Worm (Caenorhabditis elegans) whole organism, mixed stage, embryonic: Measurements from ENCODE around the gene cpg-4.

Source experiments
- ces-1 ChIP-seq: fragments of 150-350 bp; optimal IDR thresholded peaks from 2 replicates; lab custom pipeline; 2014; ENCODE audit warnings: missing biosample characterization, missing genetic modification reagents, missing genetic modification characterization
- drap-1 ChIP-seq: fragments of 200-800 bp; sonication (Bioruptor generic); optimal IDR thresholded peaks from 3 replicates; lab custom pipeline; 2018; ENCODE audit warnings: mild to moderate bottlenecking, missing genetic modification characterization, missing compliant biosample characterization
- elt-1 ChIP-seq: sonication (generic microtip); optimal IDR thresholded peaks from 2 replicates; lab custom pipeline; 2017; ENCODE audit warnings: missing genetic modification characterization, mild to moderate bottlenecking, missing compliant biosample characterization, antibody characterized with exemption, moderate library complexity, borderline replicate concordance; ENCODE audit not compliant: insufficient read depth
- lin-13 ChIP-seq: fragments of 150-350 bp; optimal IDR thresholded peaks from 2 replicates; lab custom pipeline; 2014; ENCODE audit warnings: missing biosample characterization, missing genetic modification characterization
- nhr-237 ChIP-seq: fragments of 150-350 bp; optimal IDR thresholded peaks from 2 replicates; lab custom pipeline; 2014; ENCODE audit warnings: missing biosample characterization, missing genetic modification characterization
- nhr-28 ChIP-seq: fragments of 150-350 bp; optimal IDR thresholded peaks from 2 replicates; lab custom pipeline; 2014; ENCODE audit warnings: missing biosample characterization, missing genetic modification characterization
- nhr-76 ChIP-seq: sonication (generic microtip); optimal IDR thresholded peaks from 2 replicates; lab custom pipeline; 2017; ENCODE audit warnings: missing biosample characterization, missing genetic modification characterization
- pha-4 ChIP-seq: fragments of 150-350 bp; optimal IDR thresholded peaks from 2 replicates; lab custom pipeline; 2018; ENCODE audit warnings: missing biosample characterization, missing genetic modification reagents, missing genetic modification characterization
- tbx-8 ChIP-seq: fragments of 200-800 bp; sonication (Bioruptor generic); optimal IDR thresholded peaks from 2 replicates; lab custom pipeline; 2018; ENCODE audit warnings: mild to moderate bottlenecking, missing genetic modification characterization, moderate library complexity, missing compliant biosample characterization
- unc-39 ChIP-seq: fragments of 150-350 bp; optimal IDR thresholded peaks from 2 replicates; lab custom pipeline; 2014; ENCODE audit warnings: missing biosample characterization, missing genetic modification characterization

ce11 chrV:6031585-6031984 lies 35.4 kb downstream of the cpg-4 start:
- TF ChIP-seq tbx-8 (GFP tag; lab: Kevin White, UChicago) (no peak), unc-39 (no peak), lin-13 (tag; lab: Kevin White, UChicago) (no peak), nhr-76 (tag; lab: Kevin White, UChicago) (no peak), nhr-28 (no peak), ces-1 (GFP tag; lab: Kevin White, UChicago) (no peak), elt-1 (tag; lab: Kevin White, UChicago) (no peak), pha-4 (tag; lab: Kevin White, UChicago) (no peak), nhr-237 (tag; lab: Kevin White, UChicago) (no peak), drap-1 (GFP tag; lab: Kevin White, UChicago) (no peak)
